Fruit fly (Drosophila melanogaster) whole organism, prepupa: ENCODE measurements around the gene CG14966.

Experiments used
- Blimp-1 ChIP-seq: fragments of 200-800 bp; sonication (Bioruptor generic); optimal IDR thresholded peaks from 3 replicates; lab custom pipeline; 2017; ENCODE audit warnings: missing biosample characterization, missing genetic modification characterization, mild to moderate bottlenecking, moderate library complexity, missing genetic modification reagents
- CG10631 ChIP-seq: fragments of 200-800 bp; sonication (Bioruptor generic); optimal IDR thresholded peaks from 2 replicates; lab custom pipeline; 2016; ENCODE audit warnings: missing biosample characterization, missing genetic modification characterization
- CG11902 ChIP-seq: fragments of 200-800 bp; sonication (Bioruptor generic); optimal IDR thresholded peaks from 3 replicates; lab custom pipeline; 2016; ENCODE audit warnings: missing biosample characterization, missing genetic modification characterization
- CG15336 ChIP-seq: fragments of 200-800 bp; sonication (Bioruptor generic); IDR thresholded peaks from 2 replicates; pipeline ENCODE4 v1.3.6; 2022; ENCODE audit warnings: missing biosample characterization, missing genetic modification characterization
- CG3032 ChIP-seq: fragments of 200-800 bp; optimal IDR thresholded peaks from 2 replicates; lab custom pipeline; 2019; ENCODE audit warnings: missing biosample characterization, mild to moderate bottlenecking, missing genetic modification characterization, moderate library complexity
- CG31627 ChIP-seq: fragments of 200-800 bp; sonication (Bioruptor generic); optimal IDR thresholded peaks from 3 replicates; lab custom pipeline; 2016; ENCODE audit warnings: missing biosample characterization, missing genetic modification characterization
- CG32006 ChIP-seq: fragments of 200-800 bp; sonication (Bioruptor generic); optimal IDR thresholded peaks from 3 replicates; lab custom pipeline; 2017; ENCODE audit warnings: missing biosample characterization, mild to moderate bottlenecking, missing genetic modification characterization
- CG34406 ChIP-seq: fragments of 200-800 bp; sonication (Bioruptor generic); optimal IDR thresholded peaks from 3 replicates; lab custom pipeline; 2016; ENCODE audit warnings: missing biosample characterization, missing genetic modification characterization
- CG3919 ChIP-seq: fragments of 200-800 bp; sonication (Bioruptor generic); optimal IDR thresholded peaks from 3 replicates; lab custom pipeline; 2016; ENCODE audit warnings: missing biosample characterization, missing genetic modification characterization
- CG4318 ChIP-seq: fragments of 200-800 bp; sonication (Bioruptor generic); optimal IDR thresholded peaks from 3 replicates; lab custom pipeline; 2017; ENCODE audit warnings: missing biosample characterization, mild to moderate bottlenecking, missing genetic modification characterization
- CG6163 ChIP-seq: fragments of 200-800 bp; sonication (Bioruptor generic); IDR thresholded peaks from 3 replicates; pipeline ENCODE4 v1.3.6; 2022; ENCODE audit warnings: missing biosample characterization, missing genetic modification characterization
- CG6276 ChIP-seq: fragments of 200-800 bp; sonication (Bioruptor generic); optimal IDR thresholded peaks from 2 replicates; lab custom pipeline; 2017; ENCODE audit warnings: missing biosample characterization, mild to moderate bottlenecking, missing genetic modification characterization
- CG6808 ChIP-seq: fragments of 200-800 bp; sonication (Bioruptor generic); optimal IDR thresholded peaks from 3 replicates; lab custom pipeline; 2017; ENCODE audit warnings: missing biosample characterization, missing genetic modification characterization, mild to moderate bottlenecking, moderate library complexity, missing genetic modification reagents
- CG6854 ChIP-seq: fragments of 200-800 bp; sonication (Bioruptor generic); optimal IDR thresholded peaks from 2 replicates; lab custom pipeline; 2017; ENCODE audit warnings: missing biosample characterization, mild to moderate bottlenecking, missing genetic modification characterization
- CG7368 ChIP-seq: fragments of 200-800 bp; sonication (Bioruptor generic); optimal IDR thresholded peaks from 3 replicates; lab custom pipeline; 2016; ENCODE audit warnings: missing biosample characterization, missing genetic modification characterization
- CG8119 ChIP-seq: fragments of 200-800 bp; sonication (Bioruptor generic); IDR thresholded peaks from 3 replicates; pipeline ENCODE4 v1.3.6; 2022; ENCODE audit warnings: missing biosample characterization, missing genetic modification characterization
- CG8319 ChIP-seq: fragments of 200-800 bp; sonication (Bioruptor generic); optimal IDR thresholded peaks from 3 replicates; lab custom pipeline; 2016; ENCODE audit warnings: missing biosample characterization, missing genetic modification characterization
- CG9139 ChIP-seq: fragments of 200-800 bp; sonication (Bioruptor generic); optimal IDR thresholded peaks from 3 replicates; lab custom pipeline; 2017; ENCODE audit warnings: missing biosample characterization, mild to moderate bottlenecking, missing genetic modification characterization
- Eip78C ChIP-seq: fragments of 200-800 bp; sonication (Bioruptor generic); peaks from one replicate; lab custom pipeline; 2016; ENCODE audit warnings: missing biosample characterization, missing genetic modification characterization
- Eip93F ChIP-seq: fragments of 200-800 bp; sonication (Bioruptor generic); optimal IDR thresholded peaks from 2 replicates; lab custom pipeline; 2016; ENCODE audit warnings: missing biosample characterization, mild to moderate bottlenecking, missing genetic modification characterization
- Ets21C ChIP-seq: fragments of 200-800 bp; sonication (Bioruptor generic); optimal IDR thresholded peaks from 3 replicates; lab custom pipeline; 2016; ENCODE audit warnings: missing biosample characterization, missing genetic modification characterization
- Hr38 ChIP-seq: sonication (Bioruptor generic); optimal IDR thresholded peaks from 2 replicates; lab custom pipeline; 2016; ENCODE audit warnings: missing biosample characterization, missing genetic modification characterization
- Hr39 ChIP-seq: fragments of 200-800 bp; sonication (Bioruptor generic); optimal IDR thresholded peaks from 2 replicates; lab custom pipeline; 2016; ENCODE audit warnings: missing biosample characterization, missing genetic modification characterization
- Hr4 ChIP-seq: fragments of 200-800 bp; sonication (Bioruptor generic); optimal IDR thresholded peaks from 3 replicates; lab custom pipeline; 2016; ENCODE audit warnings: missing biosample characterization, missing genetic modification characterization
- Lpt ChIP-seq: fragments of 200-800 bp; sonication (Bioruptor generic); optimal IDR thresholded peaks from 3 replicates; lab custom pipeline; 2016; ENCODE audit warnings: missing biosample characterization, missing genetic modification characterization
- Met ChIP-seq: fragments of 200-800 bp; sonication (Bioruptor generic); optimal IDR thresholded peaks from 3 replicates; lab custom pipeline; 2016; ENCODE audit warnings: missing biosample characterization, missing genetic modification characterization
- OdsH ChIP-seq: fragments of 200-800 bp; sonication (Bioruptor generic); optimal IDR thresholded peaks from 3 replicates; lab custom pipeline; 2016; ENCODE audit warnings: missing biosample characterization, missing genetic modification characterization
- Smox ChIP-seq: fragments of 200-800 bp; sonication (Bioruptor generic); optimal IDR thresholded peaks from 3 replicates; lab custom pipeline; 2016; ENCODE audit warnings: missing biosample characterization, missing genetic modification characterization
- Sox102F ChIP-seq: fragments of 200-800 bp; sonication (Bioruptor generic); optimal IDR thresholded peaks from 2 replicates; lab custom pipeline; 2016; ENCODE audit warnings: missing biosample characterization, mild to moderate bottlenecking, missing genetic modification characterization
- Sox14 ChIP-seq: fragments of 200-800 bp; sonication (Bioruptor generic); optimal IDR thresholded peaks from 3 replicates; lab custom pipeline; 2016; ENCODE audit warnings: missing biosample characterization, missing genetic modification characterization
- achi ChIP-seq: fragments of 200-800 bp; sonication (Bioruptor generic); optimal IDR thresholded peaks from 3 replicates; lab custom pipeline; 2016; ENCODE audit warnings: missing biosample characterization, missing genetic modification characterization
- acj6 ChIP-seq: fragments of 200-800 bp; sonication (Bioruptor generic); optimal IDR thresholded peaks from 3 replicates; lab custom pipeline; 2016; ENCODE audit warnings: missing biosample characterization, missing genetic modification characterization
- cyc ChIP-seq: fragments of 200-800 bp; sonication (Bioruptor generic); optimal IDR thresholded peaks from 3 replicates; lab custom pipeline; 2016; ENCODE audit warnings: missing biosample characterization, missing genetic modification characterization
- dac ChIP-seq: fragments of 200-800 bp; sonication (Bioruptor generic); optimal IDR thresholded peaks from 2 replicates; lab custom pipeline; 2017; ENCODE audit warnings: missing biosample characterization, mild to moderate bottlenecking, missing genetic modification characterization
- dsx ChIP-seq: fragments of 200-800 bp; optimal IDR thresholded peaks from 3 replicates; lab custom pipeline; 2019; ENCODE audit warnings: missing biosample characterization, mild to moderate bottlenecking, missing genetic modification characterization, moderate library complexity; ENCODE audit not compliant: poor library complexity, severe bottlenecking
- eg ChIP-seq: fragments of 200-800 bp; sonication (Bioruptor generic); IDR thresholded peaks from 3 replicates; pipeline ENCODE4 v1.3.6; 2022; ENCODE audit warnings: missing biosample characterization, missing genetic modification characterization
- esn ChIP-seq: fragments of 200-800 bp; sonication (Bioruptor generic); optimal IDR thresholded peaks from 2 replicates; lab custom pipeline; 2016; ENCODE audit warnings: missing biosample characterization, mild to moderate bottlenecking, missing genetic modification characterization, moderate library complexity
- fkh ChIP-seq: fragments of 200-800 bp; sonication (Bioruptor generic); optimal IDR thresholded peaks from 3 replicates; lab custom pipeline; 2017; ENCODE audit warnings: missing biosample characterization, mild to moderate bottlenecking, missing genetic modification characterization, moderate library complexity
- lz ChIP-seq: fragments of 200-800 bp; sonication (Bioruptor generic); optimal IDR thresholded peaks from 3 replicates; lab custom pipeline; 2016; ENCODE audit warnings: missing biosample characterization, missing genetic modification characterization
- pdm3 ChIP-seq: fragments of 200-800 bp; sonication (Bioruptor generic); optimal IDR thresholded peaks from 3 replicates; lab custom pipeline; 2016; ENCODE audit warnings: missing biosample characterization, missing genetic modification characterization
- salr ChIP-seq, 2 experiments: fragments of 200-800 bp; sonication (Bioruptor generic); optimal IDR thresholded peaks; 3 replicates each; lab custom pipeline; 2016 to 2018; ENCODE audit warnings: missing biosample characterization in 2 of 2, missing genetic modification characterization in 2 of 2, mild to moderate bottlenecking in 1 of 2
- spab ChIP-seq: fragments of 200-800 bp; sonication (Bioruptor generic); optimal IDR thresholded peaks from 2 replicates; lab custom pipeline; 2017; ENCODE audit warnings: missing biosample characterization, mild to moderate bottlenecking, missing genetic modification characterization, missing genetic modification reagents
- ss ChIP-seq, 2 experiments: fragments of 200-800 bp; sonication (Bioruptor generic); optimal IDR thresholded peaks; 2 replicates in 1 of 2; 3 replicates in 1 of 2; lab custom pipeline; 2017 to 2018; ENCODE audit warnings: mild to moderate bottlenecking in 2 of 2, missing biosample characterization in 2 of 2, missing genetic modification characterization in 2 of 2, moderate library complexity in 1 of 2
- svp ChIP-seq: fragments of 200-800 bp; sonication (Bioruptor generic); peaks from one replicate; lab custom pipeline; 2016; ENCODE audit warnings: missing biosample characterization, missing genetic modification characterization
- topi ChIP-seq: fragments of 200-800 bp; sonication (Bioruptor generic); optimal IDR thresholded peaks from 3 replicates; lab custom pipeline; 2016; ENCODE audit warnings: missing biosample characterization, missing genetic modification characterization
- vri ChIP-seq: fragments of 200-800 bp; sonication (Bioruptor generic); optimal IDR thresholded peaks from 3 replicates; lab custom pipeline; 2016; ENCODE audit warnings: missing biosample characterization, mild to moderate bottlenecking, missing genetic modification characterization

The CG14966 gene

dm6 chr3L:3197464-3197863 lies at the start of gene CG14966:
CG14966 (minus strand) TSS chr3L:3197631.
- TF ChIP-seq Eip78C (GFP tag; lab: Kevin White, UChicago) (peak; percentile 56), CG31627 (GFP tag; lab: Kevin White, UChicago) (peak; percentile 28), dsx (GFP tag; lab: Kevin White, UChicago) (peak; percentile 9), CG11902 (GFP tag; lab: Kevin White, UChicago) (no peak), CG6276 (GFP tag; lab: Kevin White, UChicago) (no peak), Sox14 (GFP tag; lab: Kevin White, UChicago) (peak; percentile 29), Hr4 (GFP tag; lab: Kevin White, UChicago) (no peak), CG3032 (no peak), achi (no peak), svp (GFP tag; lab: Kevin White, UChicago) (peak; percentile 65), ss (GFP tag; optimal IDR thresholded peaks at IDR 0.05; lab: Kevin White, UChicago) (peak in 1 of 2 experiments; percentile 23), CG6163 (no peak), eg (GFP tag; lab: Robert Waterston, UW) (no peak), Eip93F (GFP tag; lab: Kevin White, UChicago) (no peak), cyc (peak; percentile 17), CG6854 (GFP tag; lab: Kevin White, UChicago) (peak; percentile 26), CG6808 (peak; percentile 3), esn (peak; percentile 45), dac (GFP tag; lab: Kevin White, UChicago) (no peak), topi (GFP tag; lab: Kevin White, UChicago) (peak; percentile 33), Hr39 (GFP tag; lab: Kevin White, UChicago) (peak; percentile 20), CG3919 (no peak), Sox102F (no peak), Hr38 (GFP tag; lab: Kevin White, UChicago) (no peak), CG32006 (GFP tag; lab: Kevin White, UChicago) (no peak), lz (peak; percentile 38), Ets21C (GFP tag; lab: Kevin White, UChicago) (peak; percentile 5), CG34406 (GFP tag; lab: Kevin White, UChicago) (no peak), Smox (GFP tag; lab: Kevin White, UChicago) (peak; percentile 31), Blimp-1 (GFP tag; lab: Kevin White, UChicago) (no peak), Lpt (GFP tag; lab: Kevin White, UChicago) (no peak), CG7368 (GFP tag; lab: Kevin White, UChicago) (no peak), CG10631 (GFP tag; lab: Kevin White, UChicago) (no peak), OdsH (GFP tag; lab: Kevin White, UChicago) (no peak), pdm3 (peak; percentile 26), CG9139 (GFP tag; lab: Kevin White, UChicago) (no peak)

- TF ChIP-seq Smox (GFP tag; lab: Kevin White, UChicago): peak; percentile 68
- no peak for TF ChIP-seq fkh (GFP tag; lab: Kevin White, UChicago)
- peak; percentile 95 for TF ChIP-seq CG8119 (GFP tag; lab: Robert Waterston, UW)
- peak; percentile 90 for TF ChIP-seq Met (GFP tag; lab: Kevin White, UChicago)
- TF ChIP-seq CG8319 (GFP tag; lab: Kevin White, UChicago): peak; percentile 87
- peak; percentile 86 for TF ChIP-seq lz
- TF ChIP-seq CG31627 (GFP tag; lab: Kevin White, UChicago): peak; percentile 91
- peak; percentile 94 for TF ChIP-seq vri (GFP tag; lab: Kevin White, UChicago)
- TF ChIP-seq salr (GFP tag; optimal IDR thresholded peaks at IDR 0.05; lab: Kevin White, UChicago): peak; percentile 85 to 89
- peak; percentile 6 for TF ChIP-seq CG4318 (GFP tag; lab: Kevin White, UChicago)
- TF ChIP-seq OdsH (GFP tag; lab: Kevin White, UChicago): peak; percentile 85
- TF ChIP-seq CG34406 (GFP tag; lab: Kevin White, UChicago): peak; percentile 92
- peak; percentile 82 for TF ChIP-seq Sox102F
- peak; percentile 68 for TF ChIP-seq acj6 (GFP tag; lab: Kevin White, UChicago)
- peak; percentile 100 for TF ChIP-seq ss (GFP tag; optimal IDR thresholded peaks at IDR 0.05; lab: Kevin White, UChicago)
- TF ChIP-seq spab (GFP tag; lab: Kevin White, UChicago): peak; percentile 100
- TF ChIP-seq topi (GFP tag; lab: Kevin White, UChicago): peak; percentile 89
- peak; percentile 99 for TF ChIP-seq dsx (GFP tag; lab: Kevin White, UChicago)
- TF ChIP-seq Hr39 (GFP tag; lab: Kevin White, UChicago): peak; percentile 91
- TF ChIP-seq CG15336: peak; percentile 92
- TF ChIP-seq CG7368 (GFP tag; lab: Kevin White, UChicago): peak; percentile 91
- TF ChIP-seq CG6276 (GFP tag; lab: Kevin White, UChicago): peak; percentile 94
- TF ChIP-seq Ets21C (GFP tag; lab: Kevin White, UChicago): peak; percentile 86
- peak; percentile 72 for TF ChIP-seq CG32006 (GFP tag; lab: Kevin White, UChicago)
- peak; percentile 42 for TF ChIP-seq Hr4 (GFP tag; lab: Kevin White, UChicago)
- peak; percentile 85 for TF ChIP-seq achi
- peak; percentile 87 for TF ChIP-seq CG3919
- peak; percentile 93 for TF ChIP-seq Lpt (GFP tag; lab: Kevin White, UChicago)
- TF ChIP-seq eg (GFP tag; lab: Robert Waterston, UW): peak; percentile 97
- TF ChIP-seq dac (GFP tag; lab: Kevin White, UChicago): peak; percentile 67
Observed at dm6 chr3L:3246378-3247129, 49.1 kb upstream of the CG14966 start.
